Fruit fly (Drosophila melanogaster): ENCODE measurements around the gene ppk27.

DNA sequence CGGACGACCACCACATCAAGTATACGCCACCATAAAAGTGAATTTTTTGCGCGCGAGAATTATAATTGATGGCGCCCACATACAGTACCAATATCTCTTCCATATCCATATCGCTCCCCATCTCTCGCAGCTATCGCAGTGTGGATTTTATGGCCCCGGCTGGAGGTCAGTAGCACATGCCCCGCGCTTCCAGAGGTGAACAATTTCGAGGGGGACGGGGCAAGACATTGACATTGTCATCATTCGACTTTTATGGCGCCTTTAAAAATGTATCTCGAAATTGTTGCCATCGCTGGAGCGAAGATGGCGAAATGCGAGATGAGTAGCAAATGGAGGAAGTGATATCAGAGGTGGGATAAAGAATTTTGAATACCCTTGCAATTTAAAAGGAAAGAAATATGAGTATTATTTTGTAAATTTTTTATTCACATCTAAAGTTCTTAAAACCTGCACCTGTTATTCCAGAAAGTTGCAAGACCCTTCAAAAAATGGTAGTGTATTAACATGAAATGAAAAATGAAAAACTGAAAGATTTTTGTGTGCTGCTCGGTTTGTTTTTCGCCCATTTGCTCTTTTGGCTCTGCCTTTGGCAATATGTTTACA, 5.5 kb upstream of the ppk27 start:
- TF ChIP-seq Nf-YC (tag; optimal IDR thresholded peaks at IDR 0.05) = no peak
- no peak for TF ChIP-seq CG1603 (tag; optimal IDR thresholded peaks at IDR 0.05)
- TF ChIP-seq CG15011 (GFP tag; optimal IDR thresholded peaks at IDR 0.05) = peak; percentile 9
- TF ChIP-seq CG10979 (tag; optimal IDR thresholded peaks at IDR 0.05) = no peak
- no peak for TF ChIP-seq CG1602 (GFP tag; optimal IDR thresholded peaks at IDR 0.05)
- TF ChIP-seq h (optimal IDR thresholded peaks at IDR 0.05) = no peak
- no peak for TF ChIP-seq ATbp (GFP tag; optimal IDR thresholded peaks at IDR 0.05)
- TF ChIP-seq cwo (GFP tag; optimal IDR thresholded peaks at IDR 0.05) = peak; percentile 37
